Worm (Caenorhabditis elegans) whole organism, L4/young adult: ENCODE results near the gene test-1.

ENCODE experiments used
- W03F9.2 ChIP-seq: fragments of 150-350 bp; optimal IDR thresholded peaks from 2 replicates; lab custom pipeline; 2014; ENCODE audit warnings: missing biosample characterization, missing genetic modification characterization
- dao-5 ChIP-seq: sonication (generic microtip); optimal IDR thresholded peaks from 2 replicates; lab custom pipeline; 2016; ENCODE audit warnings: missing genotype, missing genetic modification characterization, moderate library complexity, missing compliant biosample characterization
- him-1 ChIP-seq: sonication (generic microtip); optimal IDR thresholded peaks from 2 replicates; lab custom pipeline; 2016; ENCODE audit warnings: missing genotype, missing genetic modification reagents, missing genetic modification characterization, missing compliant biosample characterization

DNA sequence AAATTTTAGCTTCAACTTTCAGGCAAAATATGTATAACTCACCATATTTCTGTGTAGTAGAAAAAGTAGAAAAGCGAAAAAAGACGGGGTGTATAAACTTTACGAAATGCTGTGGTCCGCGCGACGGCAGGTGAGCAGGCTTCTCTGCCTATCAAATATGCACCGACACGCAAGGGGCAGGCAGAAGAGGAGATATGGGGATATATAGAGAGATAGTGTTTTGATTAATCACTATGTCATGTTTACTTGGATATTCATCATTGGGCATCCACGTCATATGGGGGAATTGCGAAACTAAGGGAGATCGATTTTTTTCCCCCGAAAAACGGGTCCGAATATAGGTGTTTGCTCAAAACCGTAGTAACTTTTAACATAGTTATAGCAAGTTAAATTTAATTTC, 22.3 kb downstream of the test-1 start, which contains the start of gene gcy-37:
- TF ChIP-seq W03F9.2 (tag; lab: Kevin White, UChicago), result no peak
- no peak for TF ChIP-seq dao-5 (tag; lab: Kevin White, UChicago)
- TF ChIP-seq him-1 (tag; lab: Kevin White, UChicago), result no peak
